Fruit fly (Drosophila melanogaster) whole organism, embryonic: ENCODE results near the gene CG43168.
A peak's percentile ranks its signal among the peaks of the same experiment; 100 is the strongest.

Experiments used
- ATbp ChIP-seq: fragments of 200-800 bp; sonication (Bioruptor generic); optimal IDR thresholded peaks from 2 replicates; lab custom pipeline; 2017; ENCODE audit warnings: missing biosample characterization, mild to moderate bottlenecking, missing genetic modification characterization, missing genetic modification reagents
- Antp ChIP-seq: fragments of 200-800 bp; sonication (Bioruptor generic); optimal IDR thresholded peaks from 3 replicates; lab custom pipeline; 2016; ENCODE audit warnings: missing biosample characterization, missing genetic modification characterization
- B-H2 ChIP-seq: fragments of 200-800 bp; sonication (Bioruptor generic); optimal IDR thresholded peaks from 2 replicates; lab custom pipeline; 2018; ENCODE audit warnings: missing biosample characterization, mild to moderate bottlenecking, missing genetic modification characterization
- CG10321 ChIP-seq: fragments of 200-800 bp; sonication (Bioruptor generic); IDR thresholded peaks from 2 replicates; pipeline ENCODE4 v1.3.6; 2022; ENCODE audit warnings: missing biosample characterization, missing genetic modification characterization
- CG11504 ChIP-seq: fragments of 200-800 bp; sonication (Bioruptor generic); optimal IDR thresholded peaks from 3 replicates; lab custom pipeline; 2019; ENCODE audit warnings: missing biosample characterization, mild to moderate bottlenecking, missing genetic modification characterization, moderate library complexity
- CG11723 ChIP-seq: fragments of 200-800 bp; sonication (Bioruptor generic); optimal IDR thresholded peaks from 2 replicates; lab custom pipeline; 2017; ENCODE audit warnings: missing biosample characterization, mild to moderate bottlenecking, missing genetic modification characterization
- CG12659 ChIP-seq: fragments of 200-800 bp; sonication (Bioruptor generic); optimal IDR thresholded peaks from 3 replicates; lab custom pipeline; 2017; ENCODE audit warnings: mild to moderate bottlenecking, missing biosample characterization, missing genetic modification reagents, missing genetic modification characterization
- CG13775 ChIP-seq: fragments of 200-800 bp; sonication (Bioruptor generic); optimal IDR thresholded peaks from 3 replicates; lab custom pipeline; 2017; ENCODE audit warnings: missing biosample characterization, mild to moderate bottlenecking, missing genetic modification characterization
- CG14965 ChIP-seq: fragments of 200-800 bp; sonication (Bioruptor generic); optimal IDR thresholded peaks from 2 replicates; lab custom pipeline; 2016; ENCODE audit warnings: missing biosample characterization, missing genetic modification characterization, borderline replicate concordance
- CG16779 ChIP-seq: fragments of 200-800 bp; sonication (Bioruptor generic); IDR thresholded peaks from 2 replicates; pipeline ENCODE4 v1.3.6; 2022; ENCODE audit warnings: missing biosample characterization, missing genetic modification characterization
- CG16815 ChIP-seq: fragments of 200-800 bp; sonication (Bioruptor generic); optimal IDR thresholded peaks from 3 replicates; lab custom pipeline; 2017; ENCODE audit warnings: missing biosample characterization, mild to moderate bottlenecking, missing genetic modification characterization
- CG17829 ChIP-seq: fragments of 200-800 bp; optimal IDR thresholded peaks from 2 replicates; lab custom pipeline; 2019; ENCODE audit warnings: missing biosample characterization, mild to moderate bottlenecking, missing genetic modification characterization, moderate library complexity
- CG2202 ChIP-seq: fragments of 200-800 bp; sonication (Bioruptor generic); optimal IDR thresholded peaks from 2 replicates; lab custom pipeline; 2018; ENCODE audit warnings: missing biosample characterization, mild to moderate bottlenecking, missing genetic modification characterization
- CG32772 ChIP-seq: fragments of 200-800 bp; sonication (Bioruptor generic); IDR thresholded peaks from 2 replicates; pipeline ENCODE4 v1.3.6; 2022; ENCODE audit warnings: missing biosample characterization, missing genetic modification characterization
- CG3847 ChIP-seq: fragments of 200-800 bp; sonication (Bioruptor generic); IDR thresholded peaks from 2 replicates; pipeline ENCODE4 v1.3.6; 2022; ENCODE audit warnings: missing biosample characterization, missing genetic modification characterization
- CG43689 ChIP-seq: fragments of 200-800 bp; sonication (Bioruptor generic); IDR thresholded peaks from 2 replicates; pipeline ENCODE4 v1.3.6; 2022; ENCODE audit warnings: missing biosample characterization, missing genetic modification characterization
- CG4707 ChIP-seq: fragments of 200-800 bp; sonication (Bioruptor generic); optimal IDR thresholded peaks from 2 replicates; lab custom pipeline; 2018; ENCODE audit warnings: missing biosample characterization, mild to moderate bottlenecking, missing genetic modification characterization, moderate library complexity
- CG7928 ChIP-seq: fragments of 200-800 bp; sonication (Bioruptor generic); optimal IDR thresholded peaks from 2 replicates; lab custom pipeline; 2017; ENCODE audit warnings: missing biosample characterization, mild to moderate bottlenecking, missing genetic modification characterization
- CG8944 ChIP-seq: fragments of 200-800 bp; sonication (Bioruptor generic); optimal IDR thresholded peaks from 3 replicates; lab custom pipeline; 2016; ENCODE audit warnings: missing biosample characterization, missing genetic modification characterization
- Deaf1 ChIP-seq: fragments of 200-800 bp; optimal IDR thresholded peaks from 3 replicates; lab custom pipeline; 2019; ENCODE audit warnings: missing biosample characterization, mild to moderate bottlenecking, missing genetic modification characterization, moderate library complexity
- E2f1 ChIP-seq: fragments of 200-800 bp; sonication (Bioruptor generic); IDR thresholded peaks from 2 replicates; pipeline ENCODE4 v1.3.6; 2022; ENCODE audit warnings: missing biosample characterization, missing genetic modification characterization
- HHEX ChIP-seq: fragments of 200-800 bp; sonication (Bioruptor generic); optimal IDR thresholded peaks from 3 replicates; lab custom pipeline; 2017; ENCODE audit warnings: missing biosample characterization, mild to moderate bottlenecking, missing genetic modification characterization, missing genetic modification reagents
- Hey ChIP-seq: fragments of 200-800 bp; sonication (Bioruptor generic); optimal IDR thresholded peaks from 3 replicates; lab custom pipeline; 2018; ENCODE audit warnings: missing biosample characterization, mild to moderate bottlenecking, missing genetic modification characterization
- NFAT ChIP-seq: fragments of 200-800 bp; sonication (Bioruptor generic); IDR thresholded peaks from 2 replicates; pipeline ENCODE4 v1.3.6; 2022; ENCODE audit warnings: missing biosample characterization, missing genetic modification characterization
- Side ChIP-seq: fragments of 200-800 bp; sonication (Bioruptor generic); optimal IDR thresholded peaks from 2 replicates; lab custom pipeline; 2016; ENCODE audit warnings: missing biosample characterization, missing genetic modification characterization
- Sin3A ChIP-seq: fragments of >200 bp; optimal IDR thresholded peaks from 2 replicates; lab custom pipeline; 2018
- Spps ChIP-seq: fragments of 200-800 bp; sonication (Bioruptor generic); optimal IDR thresholded peaks from 2 replicates; lab custom pipeline; 2018; ENCODE audit warnings: missing biosample characterization, mild to moderate bottlenecking, missing genetic modification characterization
- Tbp ChIP-seq: fragments of >200 bp; optimal IDR thresholded peaks from 2 replicates; lab custom pipeline; 2018; ENCODE audit warnings: missing biosample characterization, missing genetic modification characterization
- Xbp1 ChIP-seq: fragments of 200-800 bp; sonication (Bioruptor generic); optimal IDR thresholded peaks from 3 replicates; lab custom pipeline; 2016; ENCODE audit warnings: missing biosample characterization, mild to moderate bottlenecking, missing genetic modification characterization
- ara ChIP-seq: fragments of 200-800 bp; sonication (Bioruptor generic); IDR thresholded peaks from 2 replicates; pipeline ENCODE4 v1.3.6; 2022; ENCODE audit warnings: missing biosample characterization, missing genetic modification characterization
- bab2 ChIP-seq: fragments of 200-800 bp; sonication (Bioruptor generic); optimal IDR thresholded peaks from 2 replicates; lab custom pipeline; 2016; ENCODE audit warnings: missing biosample characterization, missing genetic modification characterization
- bigmax ChIP-seq: fragments of 200-800 bp; sonication (Bioruptor generic); optimal IDR thresholded peaks from 2 replicates; lab custom pipeline; 2018; ENCODE audit warnings: missing biosample characterization, mild to moderate bottlenecking, missing genetic modification characterization
- br ChIP-seq: fragments of >200 bp; optimal IDR thresholded peaks from 2 replicates; lab custom pipeline; 2017
- ci ChIP-seq: fragments of 200-800 bp; sonication (Bioruptor generic); IDR thresholded peaks from 3 replicates; pipeline ENCODE4 v1.3.6; 2022; ENCODE audit warnings: missing biosample characterization, missing genetic modification characterization
- dysf ChIP-seq: fragments of 200-800 bp; sonication (Bioruptor generic); IDR thresholded peaks from 3 replicates; pipeline ENCODE4 v1.3.6; 2022; ENCODE audit warnings: missing biosample characterization, missing genetic modification characterization
- esg ChIP-seq: fragments of 200-800 bp; sonication (Bioruptor generic); conservative IDR thresholded peaks from 2 replicates; pipeline ENCODE4 v1.3.6; 2022; ENCODE audit warnings: missing biosample characterization, missing genetic modification characterization
- fd64A ChIP-seq: fragments of 200-800 bp; sonication (Bioruptor generic); optimal IDR thresholded peaks from 3 replicates; lab custom pipeline; 2018; ENCODE audit warnings: missing biosample characterization, mild to moderate bottlenecking, missing genetic modification characterization
- gfzf ChIP-seq: fragments of 200-800 bp; sonication (Bioruptor generic); optimal IDR thresholded peaks from 2 replicates; lab custom pipeline; 2016; ENCODE audit warnings: missing biosample characterization, mild to moderate bottlenecking, missing genetic modification characterization, moderate library complexity
- gt ChIP-seq: fragments of 200-800 bp; sonication (Bioruptor generic); IDR thresholded peaks from 2 replicates; pipeline ENCODE4 v1.3.6; 2022; ENCODE audit warnings: missing biosample characterization, missing genetic modification characterization
- her ChIP-seq: fragments of 200-800 bp; sonication (Bioruptor generic); optimal IDR thresholded peaks from 2 replicates; lab custom pipeline; 2016; ENCODE audit warnings: missing biosample characterization, missing genetic modification characterization
- kah ChIP-seq: fragments of 200-800 bp; sonication (Bioruptor generic); optimal IDR thresholded peaks from 2 replicates; lab custom pipeline; 2018; ENCODE audit warnings: missing biosample characterization, mild to moderate bottlenecking, missing genetic modification characterization
- lbe ChIP-seq: fragments of 200-800 bp; sonication (Bioruptor generic); optimal IDR thresholded peaks from 2 replicates; lab custom pipeline; 2016; ENCODE audit warnings: missing biosample characterization, mild to moderate bottlenecking, missing genetic modification characterization
- otp ChIP-seq: fragments of 200-800 bp; sonication (Bioruptor generic); IDR thresholded peaks from 3 replicates; pipeline ENCODE4, ENCODE4 v1.3.6; 2022; ENCODE audit warnings: missing biosample characterization, missing genetic modification characterization
- scrt ChIP-seq: fragments of 200-800 bp; sonication (Bioruptor generic); optimal IDR thresholded peaks from 2 replicates; lab custom pipeline; 2018; ENCODE audit warnings: missing biosample characterization, mild to moderate bottlenecking, missing genetic modification characterization, moderate library complexity
- sd ChIP-seq: fragments of 200-800 bp; sonication (Bioruptor generic); optimal IDR thresholded peaks from 3 replicates; lab custom pipeline; 2018; ENCODE audit warnings: missing biosample characterization, mild to moderate bottlenecking, missing genetic modification characterization, moderate library complexity
- slbo ChIP-seq: fragments of 200-800 bp; sonication (Bioruptor generic); IDR thresholded peaks from 2 replicates; pipeline ENCODE4 v1.3.6; 2022; ENCODE audit warnings: missing biosample characterization, missing genetic modification characterization
- slp2 ChIP-seq: fragments of 200-800 bp; sonication (Bioruptor generic); optimal IDR thresholded peaks from 2 replicates; lab custom pipeline; 2016; ENCODE audit warnings: missing biosample characterization, missing genetic modification characterization
- sr ChIP-seq: fragments of 200-800 bp; sonication (Bioruptor generic); IDR thresholded peaks from 3 replicates; pipeline ENCODE4 v1.3.6; 2022; ENCODE audit warnings: missing biosample characterization, missing genetic modification characterization
- wor ChIP-seq: fragments of 200-800 bp; sonication (Bioruptor generic); IDR thresholded peaks from 2 replicates; pipeline ENCODE4 v1.3.6; 2022; ENCODE audit warnings: missing biosample characterization, missing genetic modification characterization
- zfh2 ChIP-seq: fragments of 200-800 bp; sonication (Bioruptor generic); optimal IDR thresholded peaks from 2 replicates; lab custom pipeline; 2016; ENCODE audit warnings: missing biosample characterization, missing genetic modification characterization

Gene CG43168

DNA sequence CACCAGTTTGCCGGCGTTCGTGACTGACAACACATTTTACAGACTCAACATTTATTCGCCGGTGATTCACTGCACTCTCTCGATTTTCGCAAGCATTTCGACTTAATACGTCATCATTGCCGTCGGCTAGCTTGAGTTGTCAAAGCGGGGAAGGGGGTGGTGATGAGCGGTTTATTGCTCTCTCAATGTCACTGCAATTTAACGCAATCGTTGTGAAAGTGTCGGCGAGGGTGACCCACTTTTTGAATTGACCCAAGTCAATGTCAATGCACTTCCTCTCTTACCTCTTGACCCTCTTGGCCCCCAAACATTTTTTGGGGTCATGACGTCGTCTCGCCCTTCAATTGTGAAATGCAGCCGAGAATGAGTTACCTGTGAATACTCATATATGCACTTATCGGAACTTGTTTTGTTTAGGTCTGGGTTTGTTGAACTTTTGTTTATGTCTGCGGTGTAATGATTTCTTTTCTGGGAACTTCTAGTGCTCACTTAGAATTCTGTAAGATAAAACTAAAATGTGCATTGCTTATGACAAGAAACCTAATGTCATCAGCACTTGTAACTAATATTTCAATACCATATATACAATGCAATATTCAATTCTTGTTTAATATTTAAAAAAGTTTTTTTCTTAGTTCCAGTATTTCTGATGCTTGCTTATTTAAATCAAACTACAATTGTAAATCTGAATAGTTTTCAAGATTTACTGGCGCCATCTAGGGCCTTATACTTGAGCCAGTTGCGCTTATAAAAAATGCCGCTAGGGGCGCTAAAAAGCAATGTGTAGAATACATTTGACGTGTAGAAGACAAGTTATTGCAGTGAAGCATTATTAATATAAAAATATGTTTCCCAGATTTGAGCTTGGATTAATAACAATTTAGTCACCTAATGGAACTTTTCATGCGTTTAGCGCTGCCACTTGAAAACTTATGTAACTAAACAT lies 11.4 kb upstream of the CG43168 start (continued):
- TF ChIP-seq Xbp1 (GFP tag; lab: Kevin White, UChicago) = peak; percentile 79
- peak; percentile 80 for TF ChIP-seq slbo (GFP tag; lab: Robert Waterston, UW)
- no peak for TF ChIP-seq kah (GFP tag; lab: Kevin White, UChicago)
- TF ChIP-seq lbe (GFP tag; lab: Kevin White, UChicago) = no peak
- TF ChIP-seq sd (tag; lab: Kevin White, UChicago) = peak; percentile 28
- no peak for TF ChIP-seq HHEX (GFP tag; lab: Kevin White, UChicago)
- peak; percentile 18 for TF ChIP-seq CG12659 (GFP tag; lab: Kevin White, UChicago)
- peak; percentile 13 for TF ChIP-seq scrt (GFP tag; lab: Kevin White, UChicago)
- peak; percentile 59 for TF ChIP-seq CG8944 (GFP tag; lab: Kevin White, UChicago)
- no peak for TF ChIP-seq fd64A (GFP tag; lab: Kevin White, UChicago)
- no peak for TF ChIP-seq CG2202 (tag; lab: Kevin White, UChicago)
- TF ChIP-seq Side (GFP tag; lab: Kevin White, UChicago) = peak; percentile 8
- TF ChIP-seq CG32772 = peak; percentile 27; the same call in 1 of the 2 replicates
- TF ChIP-seq CG14965 (GFP tag; lab: Kevin White, UChicago) = no peak
- no peak for TF ChIP-seq slp2 (GFP tag; lab: Kevin White, UChicago)
- no peak for TF ChIP-seq otp (GFP tag; lab: Robert Waterston, UW)
- TF ChIP-seq ara (GFP tag; lab: Robert Waterston, UW) = no peak
- TF ChIP-seq Antp (GFP tag; lab: Kevin White, UChicago) = peak; percentile 17
- TF ChIP-seq CG3847 (GFP tag; lab: Robert Waterston, UW) = peak; percentile 58
- no peak for TF ChIP-seq Tbp (GFP tag; lab: Kevin White, UChicago)
- TF ChIP-seq CG4707 (GFP tag; lab: Kevin White, UChicago) = peak; percentile 7
- TF ChIP-seq CG16779 (GFP tag; lab: Robert Waterston, UW) = no peak
- TF ChIP-seq CG10321 (GFP tag; lab: Robert Waterston, UW) = no peak
- TF ChIP-seq CG43689 = no peak
- TF ChIP-seq Deaf1 (tag; lab: Kevin White, UChicago) = no peak
- TF ChIP-seq CG16815 (GFP tag; lab: Kevin White, UChicago) = no peak
- peak; percentile 42; the same call in 2 of the 3 replicates for TF ChIP-seq dysf
- no peak for TF ChIP-seq esg (GFP tag; lab: Robert Waterston, UW)
- no peak for TF ChIP-seq br (lab: Kevin White, UChicago)
- peak; percentile 78 for TF ChIP-seq NFAT (GFP tag; lab: Robert Waterston, UW)
- TF ChIP-seq her (GFP tag; lab: Kevin White, UChicago) = no peak
- peak; percentile 14 for TF ChIP-seq B-H2
- TF ChIP-seq bab2 (GFP tag; lab: Kevin White, UChicago) = peak; percentile 45
- no peak for TF ChIP-seq CG13775 (GFP tag; lab: Kevin White, UChicago)
- no peak for TF ChIP-seq Sin3A (lab: Kevin White, UChicago)
- no peak for TF ChIP-seq CG7928 (GFP tag; lab: Kevin White, UChicago)
- 0 out of 2 replicates have a peak, but pooled peaks have one; percentile 28 for TF ChIP-seq E2f1 (GFP tag; lab: Robert Waterston, UW)
- TF ChIP-seq Hey (tag; lab: Kevin White, UChicago) = no peak
- peak; percentile 9 for TF ChIP-seq ATbp (GFP tag; lab: Kevin White, UChicago)
- TF ChIP-seq CG17829 = peak; percentile 69
- TF ChIP-seq sr (GFP tag; lab: Robert Waterston, UW) = no peak
- no peak for TF ChIP-seq gfzf (GFP tag; lab: Kevin White, UChicago)
- TF ChIP-seq ci (GFP tag; lab: Robert Waterston, UW) = peak; percentile 68; the same call in 1 of the 3 replicates
- peak; percentile 63 for TF ChIP-seq CG11504 (tag; lab: Kevin White, UChicago)
- no peak for TF ChIP-seq bigmax (GFP tag; lab: Kevin White, UChicago)
- no peak for TF ChIP-seq Spps (tag; lab: Kevin White, UChicago)
- no peak for TF ChIP-seq CG11723 (GFP tag; lab: Kevin White, UChicago)
- no peak for TF ChIP-seq gt (GFP tag; lab: Robert Waterston, UW)
- peak; percentile 20 for TF ChIP-seq zfh2
- TF ChIP-seq wor (GFP tag; lab: Robert Waterston, UW) = no peak
